Fruit fly (Drosophila melanogaster) ovary, adult (tissue): ENCODE measurements around the gene CG9016.

Experiments used
- CG17801 ChIP-seq: fragments of 200-800 bp; optimal IDR thresholded peaks from 2 replicates; lab custom pipeline; 2019; ENCODE audit warnings: missing biosample characterization, mild to moderate bottlenecking, missing genetic modification characterization, moderate library complexity; ENCODE audit not compliant: partially characterized antibody

CG9016 gene

dm6 chr2L:5923603-5924138 is at the start of gene CG9016:
TSS of gene CG9016 (minus strand) at chr2L:5923653.
- TF ChIP-seq CG17801 (GFP tag; lab: Kevin White, UChicago): no peak

DNA sequence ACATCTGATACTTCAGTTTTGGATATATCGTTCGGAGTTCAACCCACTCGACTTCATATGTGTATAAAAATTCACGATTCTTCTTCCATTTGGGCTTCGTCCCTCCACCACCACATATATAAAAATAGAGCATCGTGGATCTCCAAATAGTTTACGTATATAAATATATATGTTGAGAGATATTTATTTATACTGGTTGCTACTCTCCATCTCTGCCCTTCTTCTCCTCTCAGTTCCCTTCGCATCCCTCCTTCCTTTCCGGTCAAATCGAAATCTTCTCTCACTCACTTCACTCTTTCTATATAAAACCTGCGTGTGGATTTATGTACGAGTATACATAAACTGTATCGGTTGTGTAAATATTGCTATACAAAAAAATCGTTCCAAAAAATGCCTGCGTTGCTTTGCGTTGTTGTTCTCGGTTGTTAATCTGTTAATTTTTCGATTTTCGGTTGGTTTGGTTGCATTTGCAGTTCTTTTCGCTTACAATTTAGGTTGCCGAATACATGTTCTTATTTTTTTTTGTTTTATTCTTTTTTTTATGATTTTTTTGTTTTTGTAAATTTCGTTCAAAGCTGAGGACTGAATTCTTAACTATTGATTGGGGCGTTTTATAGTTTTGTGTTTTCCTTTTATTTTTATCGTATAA is 49.3 kb upstream of the CG9016 start:
- no peak for TF ChIP-seq CG17801 (GFP tag; lab: Kevin White, UChicago)

- peak; percentile 0 for TF ChIP-seq CG17801 (GFP tag; lab: Kevin White, UChicago)
Measured at dm6 chr2L:5972005-5972404, 48.6 kb upstream of the CG9016 start.

- TF ChIP-seq CG17801 (GFP tag; lab: Kevin White, UChicago): no peak
Measured at dm6 chr2L:5971093-5971808, 47.8 kb upstream of the CG9016 start.

DNA sequence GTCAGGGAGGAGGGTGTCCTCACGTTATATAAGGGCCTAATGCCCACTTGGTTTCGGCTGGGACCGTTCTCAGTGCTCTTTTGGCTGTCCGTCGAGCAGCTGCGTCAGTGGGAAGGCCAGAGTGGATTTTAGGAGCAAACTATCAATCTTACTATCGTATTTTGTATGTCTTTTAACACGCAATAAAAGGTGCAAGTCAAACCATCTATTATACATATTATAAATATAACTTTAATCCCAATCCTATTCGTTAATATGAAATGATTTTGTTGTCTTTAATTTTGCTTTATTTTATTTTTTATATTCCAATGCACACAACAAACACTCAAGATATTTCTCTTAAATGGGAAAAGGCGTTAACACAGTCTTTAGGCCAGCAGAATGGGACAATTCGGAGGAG is 46.1 kb upstream of the CG9016 start, which contains the start of gene Ucp4B:
Gene Ucp4B (plus strand): TSS at position 301 of the 400 bp plus-strand sequence.
- no peak for TF ChIP-seq CG17801 (GFP tag; lab: Kevin White, UChicago)

DNA sequence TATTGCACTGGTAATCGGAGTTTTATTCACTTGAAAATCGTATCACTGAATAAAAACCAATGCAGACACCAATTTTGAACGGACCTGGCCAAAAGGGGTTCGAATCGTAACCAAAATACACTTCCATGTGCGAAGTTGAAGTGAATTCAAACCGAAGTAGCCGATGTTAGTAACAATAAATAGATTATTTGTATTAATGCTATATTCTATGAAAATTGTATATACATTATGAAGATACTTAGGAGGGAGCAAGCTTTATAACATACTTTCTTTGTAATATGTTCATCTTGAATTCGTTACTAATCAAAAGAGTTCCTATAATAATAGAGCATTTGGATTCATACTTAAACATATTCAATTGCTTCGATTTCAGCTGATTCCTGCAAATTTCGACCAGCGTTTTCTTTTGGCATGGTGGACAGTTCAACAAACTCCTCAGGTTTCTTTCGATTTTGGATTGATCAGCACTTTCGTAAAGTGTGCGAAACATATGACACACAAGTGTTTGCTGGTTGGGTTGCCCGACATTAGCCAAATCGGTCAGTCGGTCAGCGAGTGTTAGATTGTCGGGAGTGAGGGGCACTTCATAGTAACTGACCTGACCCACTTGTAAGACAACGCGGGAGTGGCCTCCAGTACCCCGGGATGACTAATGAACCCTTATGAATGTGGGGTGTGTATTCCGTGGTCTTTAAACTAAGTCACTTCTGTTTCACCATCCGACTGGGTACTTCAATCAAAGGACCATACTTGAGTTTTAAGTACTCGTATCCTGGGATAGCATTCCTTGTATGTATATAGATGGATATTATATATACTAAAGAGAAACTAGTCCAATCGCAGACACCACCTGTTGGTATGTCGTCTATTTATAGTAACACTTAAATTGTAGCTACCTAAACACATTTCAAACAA is 44.5 kb upstream of the CG9016 start, which contains the start of the genes CG13992 and Ucp4C:
Gene CG13992 (minus strand): TSS at position 51 of the 915 bp plus-strand sequence.
Gene Ucp4C (plus strand): TSS at position 865 of the 915 bp plus-strand sequence.
- TF ChIP-seq CG17801 (GFP tag; lab: Kevin White, UChicago): peak; percentile 40

DNA sequence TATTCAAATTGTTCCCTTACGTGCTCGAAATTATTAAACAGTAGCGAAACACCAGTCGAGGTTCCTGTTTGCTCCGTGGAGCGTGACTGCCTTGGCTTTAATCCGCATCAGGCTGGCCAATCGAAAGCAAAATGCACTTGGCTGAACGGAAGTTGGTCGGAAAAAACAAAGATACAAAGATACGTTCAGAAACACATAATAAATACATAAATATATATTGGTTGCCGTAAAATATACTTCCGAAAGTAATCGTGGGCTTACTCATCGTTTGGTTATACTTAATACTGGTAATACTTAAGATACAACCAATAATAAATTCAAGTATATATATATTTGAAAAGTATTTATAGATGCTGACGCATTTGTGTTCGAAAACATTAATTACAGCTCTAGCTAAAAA is 41.4 kb upstream of the CG9016 start, which contains the start of gene psd:
Gene psd (minus strand): TSS at position 101 of the 400 bp plus-strand sequence.
- TF ChIP-seq CG17801 (GFP tag; lab: Kevin White, UChicago): no peak

- TF ChIP-seq CG17801 (GFP tag; lab: Kevin White, UChicago): no peak
Measured at dm6 chr2L:5964211-5964610, 40.8 kb upstream of the CG9016 start.

dm6 chr2L:5963251-5963650 is 39.8 kb upstream of the CG9016 start:
- TF ChIP-seq CG17801 (GFP tag; lab: Kevin White, UChicago): no peak

- no peak for TF ChIP-seq CG17801 (GFP tag; lab: Kevin White, UChicago)
Measured at dm6 chr2L:5961169-5961918, 37.9 kb upstream of the CG9016 start.

DNA sequence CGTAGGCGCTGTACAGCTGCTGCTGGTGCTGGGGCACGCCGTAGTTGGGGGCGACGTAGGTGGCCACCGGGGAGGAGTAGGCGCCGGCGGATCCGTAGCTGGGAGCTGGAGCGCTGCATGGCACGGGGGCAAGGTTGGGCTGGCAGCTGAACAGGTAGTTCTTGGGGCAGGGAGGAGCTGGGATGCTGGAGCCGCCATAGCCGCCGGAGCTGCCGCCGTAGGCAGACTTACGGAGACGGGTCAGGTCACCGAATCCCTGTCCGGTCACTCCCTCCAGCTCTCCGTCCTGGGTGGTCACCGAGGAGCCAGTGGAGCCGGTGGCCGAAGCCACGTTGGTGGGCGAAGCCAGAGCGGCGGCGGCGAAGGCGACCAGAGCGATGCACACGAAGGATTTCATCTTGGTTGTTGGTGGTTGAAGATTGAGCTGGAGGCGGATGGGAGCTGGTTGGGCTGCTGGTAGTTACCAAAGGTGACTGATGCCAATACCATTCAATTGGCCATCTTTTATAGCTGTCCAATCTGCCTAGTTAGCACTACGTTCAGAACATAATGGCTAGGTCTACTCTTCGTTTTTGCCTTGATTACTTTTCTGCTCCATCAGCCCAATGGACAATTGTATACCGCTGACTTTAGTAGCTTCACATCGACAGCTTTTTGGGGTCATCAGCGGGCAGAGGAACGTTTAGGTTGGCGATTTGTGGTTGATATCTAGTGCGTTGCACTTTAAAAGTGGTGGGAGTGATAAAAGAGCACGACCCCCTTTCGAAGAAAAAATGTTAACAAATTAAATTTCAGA is 36.6 kb upstream of the CG9016 start, which contains the start of gene Vm26Aa:
Gene Vm26Aa (minus strand): TSS at position 478 of the 796 bp plus-strand sequence.
- no peak for TF ChIP-seq CG17801 (GFP tag; lab: Kevin White, UChicago)

- TF ChIP-seq CG17801 (GFP tag; lab: Kevin White, UChicago): no peak
Measured at dm6 chr2L:5958581-5959177, 35.2 kb upstream of the CG9016 start, which contains the start of gene Vm26Ac. TSS of gene Vm26Ac (minus strand) at chr2L:5958631.
